Worm (Caenorhabditis elegans) whole organism, L4/young adult: Measurements from ENCODE around the gene F12D9.2.

Source experiments
- W03F9.2 ChIP-seq: fragments of 150-350 bp; optimal IDR thresholded peaks from 2 replicates; lab custom pipeline; 2014; ENCODE audit warnings: missing biosample characterization, missing genetic modification characterization
- dao-5 ChIP-seq: sonication (generic microtip); optimal IDR thresholded peaks from 2 replicates; lab custom pipeline; 2016; ENCODE audit warnings: missing genotype, missing genetic modification characterization, moderate library complexity, missing compliant biosample characterization
- him-1 ChIP-seq: sonication (generic microtip); optimal IDR thresholded peaks from 2 replicates; lab custom pipeline; 2016; ENCODE audit warnings: missing genotype, missing genetic modification reagents, missing genetic modification characterization, missing compliant biosample characterization

ce11 chrX:8660909-8661308, 14.0 kb upstream of the F12D9.2 start:
- TF ChIP-seq him-1: no peak
- TF ChIP-seq W03F9.2: no peak
- TF ChIP-seq dao-5 (tag; lab: Kevin White, UChicago): no peak
